Worm (Caenorhabditis elegans) whole organism, L2 larva: ENCODE results near the gene B0403.6.

Experiments
- R02D3.7 ChIP-seq: fragments of 150-350 bp; optimal IDR thresholded peaks from 2 replicates; lab custom pipeline; 2014; ENCODE audit warnings: missing biosample characterization, missing genetic modification characterization
- aly-2 ChIP-seq: fragments of 150-350 bp; optimal IDR thresholded peaks from 2 replicates; lab custom pipeline; 2014; ENCODE audit warnings: missing biosample characterization, missing genetic modification characterization
- lin-39 ChIP-seq: fragments of 150-350 bp; optimal IDR thresholded peaks from 2 replicates; lab custom pipeline; 2014; ENCODE audit warnings: missing biosample characterization, missing genetic modification reagents, missing genetic modification characterization
- nhr-23 ChIP-seq: fragments of 150-350 bp; optimal IDR thresholded peaks from 2 replicates; lab custom pipeline; 2014; ENCODE audit warnings: missing biosample characterization, missing genetic modification reagents, missing genetic modification characterization
- nhr-6 ChIP-seq: fragments of 150-350 bp; optimal IDR thresholded peaks from 2 replicates; lab custom pipeline; 2014; ENCODE audit warnings: missing biosample characterization, missing genetic modification characterization
- peb-1 ChIP-seq: fragments of 150-350 bp; optimal IDR thresholded peaks from 2 replicates; lab custom pipeline; 2014; ENCODE audit warnings: missing biosample characterization, missing genetic modification characterization
- snpc-4 ChIP-seq: fragments of 150-350 bp; optimal IDR thresholded peaks from 2 replicates; lab custom pipeline; 2014; ENCODE audit warnings: missing biosample characterization, missing genetic modification characterization
- unc-62 ChIP-seq: fragments of 150-350 bp; optimal IDR thresholded peaks from 2 replicates; lab custom pipeline; 2014; ENCODE audit warnings: missing biosample characterization, missing genetic modification reagents, missing genetic modification characterization
- ztf-1 ChIP-seq: fragments of 200-800 bp; sonication (Bioruptor generic); conservative IDR thresholded peaks from 2 replicates; pipeline ENCODE4 v1.3.6; 2022; ENCODE audit warnings: missing genetic modification characterization, missing compliant biosample characterization

DNA sequence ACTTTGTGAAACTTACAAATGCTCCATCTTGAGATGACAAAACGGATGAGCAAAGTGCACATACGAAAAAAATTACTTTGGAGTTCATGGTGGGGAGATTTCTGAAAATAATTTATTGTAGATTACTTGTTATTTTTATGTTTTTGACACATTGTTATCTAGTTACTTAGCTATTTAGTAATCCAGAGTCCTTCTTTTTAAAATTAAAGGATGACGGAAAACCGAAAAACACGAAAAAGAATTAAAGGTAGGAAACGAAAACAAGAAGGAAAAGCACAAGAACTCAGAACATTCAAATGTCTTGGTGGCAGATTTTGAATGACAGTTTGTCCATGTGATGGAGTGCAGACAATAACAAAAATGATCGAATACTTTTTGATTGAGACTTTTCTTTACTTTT is 41.7 kb upstream of the B0403.6 start, which contains the start of gene hen-1:
- no peak for TF ChIP-seq nhr-6 (tag; lab: Kevin White, UChicago)
- TF ChIP-seq snpc-4 (tag; lab: Kevin White, UChicago) = no peak
- no peak for TF ChIP-seq R02D3.7
- no peak for TF ChIP-seq lin-39 (tag; lab: Kevin White, UChicago)
- no peak for TF ChIP-seq aly-2
- no peak for TF ChIP-seq nhr-23 (tag; lab: Kevin White, UChicago)
- no peak for TF ChIP-seq peb-1 (tag; lab: Kevin White, UChicago)
- TF ChIP-seq unc-62 (GFP tag; lab: Kevin White, UChicago) = no peak
- TF ChIP-seq ztf-1 (GFP tag; lab: Robert Waterston, UW) = no peak
